Fruit fly (Drosophila melanogaster) whole organism, embryonic: ENCODE results near the gene CG6788.

ENCODE experiments used
- Blimp-1 ChIP-seq: fragments of 200-800 bp; sonication (Bioruptor generic); optimal IDR thresholded peaks from 3 replicates; lab custom pipeline; 2018; ENCODE audit warnings: missing biosample characterization, missing genetic modification characterization, mild to moderate bottlenecking, moderate library complexity, missing genetic modification reagents
- CG10543 ChIP-seq: fragments of 200-800 bp; sonication (Bioruptor generic); optimal IDR thresholded peaks from 3 replicates; lab custom pipeline; 2017; ENCODE audit warnings: missing biosample characterization, mild to moderate bottlenecking, missing genetic modification characterization, moderate library complexity
- CG11398 ChIP-seq: fragments of 200-800 bp; sonication (Bioruptor generic); optimal IDR thresholded peaks from 2 replicates; lab custom pipeline; 2016; ENCODE audit warnings: missing biosample characterization, missing genetic modification characterization
- CG12744 ChIP-seq: fragments of 200-800 bp; sonication (Bioruptor generic); optimal IDR thresholded peaks from 2 replicates; lab custom pipeline; 2016; ENCODE audit warnings: missing biosample characterization, missing genetic modification characterization
- CG17328 ChIP-seq: fragments of 200-800 bp; sonication (Bioruptor generic); IDR thresholded peaks from 2 replicates; pipeline ENCODE4 v1.3.6; 2022; ENCODE audit warnings: missing biosample characterization, missing genetic modification characterization
- CG17829 ChIP-seq: fragments of 200-800 bp; optimal IDR thresholded peaks from 2 replicates; lab custom pipeline; 2019; ENCODE audit warnings: missing biosample characterization, mild to moderate bottlenecking, missing genetic modification characterization, moderate library complexity
- CG2712 ChIP-seq: fragments of 200-800 bp; optimal IDR thresholded peaks from 3 replicates; lab custom pipeline; 2019; ENCODE audit warnings: missing biosample characterization, mild to moderate bottlenecking, missing genetic modification characterization, moderate library complexity
- CG3065 ChIP-seq: fragments of 200-800 bp; sonication (Bioruptor generic); optimal IDR thresholded peaks from 2 replicates; lab custom pipeline; 2016; ENCODE audit warnings: missing biosample characterization, missing genetic modification characterization
- CG32532 ChIP-seq: fragments of 200-800 bp; sonication (Bioruptor generic); IDR thresholded peaks from 2 replicates; pipeline ENCODE4 v1.3.6; 2022; ENCODE audit warnings: missing biosample characterization, missing genetic modification characterization
- CG33557 ChIP-seq: fragments of 200-800 bp; sonication (Bioruptor generic); optimal IDR thresholded peaks from 2 replicates; lab custom pipeline; 2019; ENCODE audit warnings: missing biosample characterization, mild to moderate bottlenecking, missing genetic modification characterization, moderate library complexity
- CG34376 ChIP-seq: fragments of 200-800 bp; sonication (Bioruptor generic); optimal IDR thresholded peaks from 2 replicates; lab custom pipeline; 2018; ENCODE audit warnings: missing biosample characterization, mild to moderate bottlenecking, missing genetic modification characterization
- CG4404 ChIP-seq: fragments of 200-800 bp; sonication (Bioruptor generic); IDR thresholded peaks from 2 replicates; pipeline ENCODE4 v1.3.6; 2022; ENCODE audit warnings: missing biosample characterization, missing genetic modification characterization
- CG7839 ChIP-seq: fragments of 200-800 bp; sonication (Bioruptor generic); optimal IDR thresholded peaks from 3 replicates; lab custom pipeline; 2018; ENCODE audit warnings: missing biosample characterization, mild to moderate bottlenecking, missing genetic modification characterization, moderate library complexity
- CG7928 ChIP-seq: fragments of 200-800 bp; sonication (Bioruptor generic); optimal IDR thresholded peaks from 2 replicates; lab custom pipeline; 2017; ENCODE audit warnings: missing biosample characterization, mild to moderate bottlenecking, missing genetic modification characterization
- CG8290 ChIP-seq, 3 experiments: fragments of 200-800 bp; sonication (Bioruptor generic); optimal IDR thresholded peaks; 2 replicates each; lab custom pipeline; 2016 to 2019; ENCODE audit warnings: missing biosample characterization in 3 of 3, missing genetic modification characterization in 3 of 3, mild to moderate bottlenecking in 2 of 3, moderate library complexity in 1 of 3
- CG8924 ChIP-seq: fragments of 200-800 bp; optimal IDR thresholded peaks from 3 replicates; lab custom pipeline; 2019; ENCODE audit warnings: missing biosample characterization, mild to moderate bottlenecking, missing genetic modification characterization, moderate library complexity
- CG9215 ChIP-seq: fragments of 200-800 bp; sonication (Bioruptor generic); IDR thresholded peaks from 2 replicates; pipeline ENCODE4 v1.3.6; 2022; ENCODE audit warnings: missing biosample characterization, missing genetic modification characterization
- CHES-1-like ChIP-seq: fragments of 200-800 bp; sonication (Bioruptor generic); optimal IDR thresholded peaks from 2 replicates; lab custom pipeline; 2016; ENCODE audit warnings: missing biosample characterization, missing genetic modification characterization
- Camta ChIP-seq: fragments of 200-800 bp; sonication (Bioruptor generic); optimal IDR thresholded peaks from 2 replicates; lab custom pipeline; 2016; ENCODE audit warnings: missing biosample characterization, missing genetic modification characterization
- Dad ChIP-seq: fragments of 200-800 bp; sonication (Bioruptor generic); optimal IDR thresholded peaks from 3 replicates; lab custom pipeline; 2016; ENCODE audit warnings: missing biosample characterization, missing genetic modification characterization
- E2f1 ChIP-seq: fragments of 200-800 bp; sonication (Bioruptor generic); IDR thresholded peaks from 2 replicates; pipeline ENCODE4 v1.3.6; 2022; ENCODE audit warnings: missing biosample characterization, missing genetic modification characterization
- Ets65A ChIP-seq: fragments of 200-800 bp; sonication (Bioruptor generic); peaks from one replicate; lab custom pipeline; 2016; ENCODE audit warnings: missing biosample characterization, missing genetic modification characterization
- HLH4C ChIP-seq: fragments of 200-800 bp; sonication (Bioruptor generic); IDR thresholded peaks from 3 replicates; pipeline ENCODE4 v1.3.6; 2022; ENCODE audit warnings: missing biosample characterization, missing genetic modification characterization; ENCODE audit not compliant: partially characterized antibody
- Hsf ChIP-seq: fragments of 200-800 bp; sonication (Bioruptor generic); optimal IDR thresholded peaks from 3 replicates; lab custom pipeline; 2016; ENCODE audit warnings: missing biosample characterization, missing genetic modification characterization
- Kr ChIP-seq: fragments of 200-800 bp; sonication (Bioruptor generic); optimal IDR thresholded peaks from 2 replicates; lab custom pipeline; 2017; ENCODE audit warnings: missing biosample characterization, mild to moderate bottlenecking, missing genetic modification characterization
- Mad ChIP-seq: fragments of 200-800 bp; sonication (Bioruptor generic); optimal IDR thresholded peaks from 2 replicates; lab custom pipeline; 2016; ENCODE audit warnings: missing biosample characterization, missing genetic modification characterization
- Meics ChIP-seq: fragments of 200-800 bp; sonication (Bioruptor generic); optimal IDR thresholded peaks from 2 replicates; lab custom pipeline; 2017; ENCODE audit warnings: missing biosample characterization, mild to moderate bottlenecking, missing genetic modification characterization
- Opbp ChIP-seq: fragments of 200-800 bp; sonication (Bioruptor generic); IDR thresholded peaks from 3 replicates; pipeline ENCODE4 v1.3.6; 2022; ENCODE audit warnings: missing biosample characterization, missing genetic modification characterization; ENCODE audit not compliant: partially characterized antibody
- Ravus ChIP-seq: fragments of 200-800 bp; sonication (Bioruptor generic); IDR thresholded peaks from 2 replicates; pipeline ENCODE4 v1.3.6; 2022; ENCODE audit warnings: missing biosample characterization, missing genetic modification characterization
- Usf ChIP-seq: fragments of 200-800 bp; sonication (Bioruptor generic); optimal IDR thresholded peaks from 2 replicates; lab custom pipeline; 2017; ENCODE audit warnings: missing genotype, missing biosample characterization, missing genetic modification characterization
- crc ChIP-seq: fragments of 200-800 bp; sonication (Bioruptor generic); optimal IDR thresholded peaks from 2 replicates; lab custom pipeline; 2016; ENCODE audit warnings: missing biosample characterization, missing genetic modification characterization
- croc ChIP-seq: fragments of 200-800 bp; sonication (Bioruptor generic); conservative IDR thresholded peaks from 3 replicates; pipeline ENCODE4 v1.3.6; 2022; ENCODE audit warnings: missing biosample characterization, missing genetic modification characterization
- da ChIP-seq: fragments of 200-800 bp; sonication (Bioruptor generic); optimal IDR thresholded peaks from 2 replicates; lab custom pipeline; 2016; ENCODE audit warnings: missing biosample characterization, missing genetic modification characterization
- disco-r ChIP-seq: fragments of 200-800 bp; sonication (Bioruptor generic); optimal IDR thresholded peaks from 2 replicates; lab custom pipeline; 2016; ENCODE audit warnings: missing biosample characterization, missing genetic modification characterization
- dmrt99B ChIP-seq: fragments of 200-800 bp; sonication (Bioruptor generic); optimal IDR thresholded peaks from 2 replicates; lab custom pipeline; 2018; ENCODE audit warnings: missing biosample characterization, mild to moderate bottlenecking, missing genetic modification characterization, moderate library complexity
- en ChIP-seq: fragments of 200-800 bp; sonication (Bioruptor generic); optimal IDR thresholded peaks from 2 replicates; lab custom pipeline; 2016; ENCODE audit warnings: missing biosample characterization, missing genetic modification characterization
- kah ChIP-seq: fragments of 200-800 bp; sonication (Bioruptor generic); optimal IDR thresholded peaks from 2 replicates; lab custom pipeline; 2018; ENCODE audit warnings: missing biosample characterization, mild to moderate bottlenecking, missing genetic modification characterization
- knrl ChIP-seq: fragments of 200-800 bp; sonication (Bioruptor generic); IDR thresholded peaks from 3 replicates; pipeline ENCODE4 v1.3.6; 2022; ENCODE audit warnings: missing biosample characterization, missing genetic modification characterization; ENCODE audit not compliant: partially characterized antibody
- lov ChIP-seq, 2 experiments: fragments of 200-800 bp in 1 of 2; fragments of >200 bp in 1 of 2; sonication (Bioruptor generic) in 1 of 2; IDR thresholded peaks in 1 of 2; optimal IDR thresholded peaks in 1 of 2; 2 replicates in 1 of 2; 3 replicates in 1 of 2; pipeline versions ENCODE4 v1.3.6 to Lab custom; 2017 to 2022; ENCODE audit warnings: missing biosample characterization in 1 of 2, missing genetic modification characterization in 1 of 2
- oc ChIP-seq: fragments of 200-800 bp; sonication (Bioruptor generic); optimal IDR thresholded peaks from 2 replicates; lab custom pipeline; 2018; ENCODE audit warnings: missing biosample characterization, mild to moderate bottlenecking, missing genetic modification characterization, moderate library complexity
- odd ChIP-seq: fragments of 200-800 bp; sonication (Bioruptor generic); optimal IDR thresholded peaks from 2 replicates; lab custom pipeline; 2017; ENCODE audit warnings: missing biosample characterization, mild to moderate bottlenecking, missing genetic modification characterization
- otp ChIP-seq: fragments of 200-800 bp; sonication (Bioruptor generic); IDR thresholded peaks from 3 replicates; pipeline ENCODE4, ENCODE4 v1.3.6; 2022; ENCODE audit warnings: missing biosample characterization, missing genetic modification characterization
- p53 ChIP-seq: fragments of 200-800 bp; sonication (Bioruptor generic); optimal IDR thresholded peaks from 2 replicates; lab custom pipeline; 2016; ENCODE audit warnings: missing biosample characterization, missing genetic modification characterization
- pan ChIP-seq, 4 experiments: fragments of >200 bp in 3 of 4; fragments of 200-800 bp in 1 of 4; sonication (Bioruptor generic) in 1 of 4; optimal IDR thresholded peaks in 3 of 4; IDR thresholded peaks in 1 of 4; 2 replicates each; pipeline versions ENCODE4 v1.3.6 to Lab custom; 2017 to 2022; ENCODE audit warnings: missing biosample characterization in 2 of 4, missing genetic modification characterization in 2 of 4, mixed read lengths in 1 of 4
- pita ChIP-seq: fragments of 200-800 bp; sonication (Bioruptor generic); optimal IDR thresholded peaks from 2 replicates; lab custom pipeline; 2017; ENCODE audit warnings: missing biosample characterization, mild to moderate bottlenecking, missing genetic modification characterization
- sc ChIP-seq, 3 experiments: fragments of >200 bp in 2 of 3; fragments of 200-800 bp in 1 of 3; sonication (Bioruptor generic) in 1 of 3; optimal IDR thresholded peaks; 2 replicates in 2 of 3; 3 replicates in 1 of 3; lab custom pipeline; 2017; ENCODE audit warnings: mild to moderate bottlenecking in 1 of 3, missing biosample characterization in 1 of 3, missing genetic modification characterization in 1 of 3, missing genetic modification reagents in 1 of 3
- seq ChIP-seq: fragments of 200-800 bp; sonication (Bioruptor generic); IDR thresholded peaks from 2 replicates; pipeline ENCODE4 v1.3.6; 2022; ENCODE audit warnings: missing biosample characterization, missing genetic modification characterization
- sisA ChIP-seq: fragments of 200-800 bp; sonication (Bioruptor generic); IDR thresholded peaks from 2 replicates; pipeline ENCODE4 v1.3.6; 2022; ENCODE audit warnings: missing biosample characterization, missing genetic modification characterization
- tup ChIP-seq: fragments of 200-800 bp; sonication (Bioruptor generic); optimal IDR thresholded peaks from 2 replicates; lab custom pipeline; 2016; ENCODE audit warnings: missing biosample characterization, mild to moderate bottlenecking, missing genetic modification characterization, moderate library complexity
- yki ChIP-seq: fragments of >200 bp; optimal IDR thresholded peaks from 3 replicates; lab custom pipeline; 2018

CG6788 gene

dm6 chrX:17841923-17842322, 46.1 kb upstream of the CG6788 start, which contains the start of gene Taf9 (continued):
- TF ChIP-seq da (GFP tag; lab: Kevin White, UChicago) (no peak), CG17829 (tag; lab: Kevin White, UChicago) (no peak), en (GFP tag; lab: Kevin White, UChicago) (no peak), CG12744 (no peak), Mad (GFP tag; lab: Kevin White, UChicago) (no peak), HLH4C (GFP tag; lab: Robert Waterston, UW) (peak; percentile 85), Blimp-1 (GFP tag; lab: Kevin White, UChicago) (no peak), CG4404 (GFP tag; lab: Robert Waterston, UW) (no peak), CG34376 (no peak), CG9215 (GFP tag; lab: Robert Waterston, UW) (no peak), yki (lab: Kevin White, UChicago) (no peak), Hsf (GFP tag; lab: Kevin White, UChicago) (no peak), p53 (GFP tag; lab: Kevin White, UChicago) (no peak), Ravus (GFP tag; lab: Robert Waterston, UW) (no peak), CG8290 (GFP tag; optimal IDR thresholded peaks at IDR 0.05; lab: Kevin White, UChicago) (no peak), CG8290 (tag; optimal IDR thresholded peaks at IDR 0.05; lab: Kevin White, UChicago) (peak in 1 of 2 experiments; percentile 31), CG2712 (tag; lab: Kevin White, UChicago) (no peak), Meics (GFP tag; lab: Kevin White, UChicago) (no peak), CG7928 (GFP tag; lab: Kevin White, UChicago) (no peak), CG10543 (no peak), odd (GFP tag; lab: Kevin White, UChicago) (no peak), Dad (no peak), CG32532 (GFP tag; lab: Robert Waterston, UW) (no peak), Kr (no peak), knrl (GFP tag; lab: Robert Waterston, UW) (peak; percentile 81), pan (optimal IDR thresholded peaks at IDR 0.05; lab: Kevin White, UChicago) (no peak), pan (GFP tag; optimal IDR thresholded peaks at IDR 0.05 in 1 of 2, IDR thresholded peaks at IDR 0.05 in 1 of 2) (no peak), CG17328 (GFP tag; lab: Robert Waterston, UW) (no peak), CHES-1-like (GFP tag; lab: Kevin White, UChicago) (no peak), CG7839 (tag; lab: Kevin White, UChicago) (no peak), croc (GFP tag; lab: Robert Waterston, UW) (no peak), Opbp (peak; percentile 90), sc (optimal IDR thresholded peaks at IDR 0.05; lab: Kevin White, UChicago) (no peak), sc (GFP tag; optimal IDR thresholded peaks at IDR 0.05; lab: Kevin White, UChicago) (no peak), CG8924 (no peak), kah (GFP tag; lab: Kevin White, UChicago) (no peak), seq (GFP tag; lab: Robert Waterston, UW) (no peak), Ets65A (GFP tag; lab: Kevin White, UChicago) (peak; percentile 94), E2f1 (GFP tag; lab: Robert Waterston, UW) (no peak), sisA (GFP tag; lab: Robert Waterston, UW) (no peak), tup (GFP tag; lab: Kevin White, UChicago) (no peak), dmrt99B (tag; lab: Kevin White, UChicago) (no peak), oc (tag; lab: Kevin White, UChicago) (no peak), lov (optimal IDR thresholded peaks at IDR 0.05; lab: Kevin White, UChicago) (no peak), lov (GFP tag; IDR thresholded peaks at IDR 0.05; lab: Robert Waterston, UW) (no peak), otp (GFP tag; lab: Robert Waterston, UW) (no peak), Camta (GFP tag; lab: Kevin White, UChicago) (no peak), CG11398 (GFP tag; lab: Kevin White, UChicago) (no peak), disco-r (no peak), CG3065 (GFP tag; lab: Kevin White, UChicago) (no peak), crc (GFP tag; lab: Kevin White, UChicago) (no peak), Usf (GFP tag; lab: Kevin White, UChicago) (no peak), CG33557 (no peak), pita (GFP tag; lab: Kevin White, UChicago) (no peak)
